Fruit fly (Drosophila melanogaster): ENCODE data around the gene CG7016.

- TF ChIP-seq CG6163 (GFP tag; IDR thresholded peaks at IDR 0.05) (no peak; the same call in 1 of the 3 replicates), CG9139 (GFP tag; optimal IDR thresholded peaks at IDR 0.05) (no peak), CG15336 (GFP tag; IDR thresholded peaks at IDR 0.05) (no peak), Eip78C (GFP tag) (peak; percentile 89), Smox (GFP tag; optimal IDR thresholded peaks at IDR 0.05) (peak; percentile 61)
Observed at dm6 chr3R:24829887-24830351, 32.8 kb upstream of the CG7016 start, which contains the start of the genes Kaz and CG43273.
